Fruit fly (Drosophila melanogaster) whole organism, embryonic: ENCODE results near the gene CG10116.

Source experiments
- Abd-B ChIP-seq: fragments of 200-800 bp; sonication (Bioruptor generic); optimal IDR thresholded peaks from 2 replicates; lab custom pipeline; 2018; ENCODE audit warnings: missing biosample characterization, mild to moderate bottlenecking, missing genetic modification characterization, moderate library complexity
- Antp ChIP-seq: fragments of 200-800 bp; sonication (Bioruptor generic); optimal IDR thresholded peaks from 3 replicates; lab custom pipeline; 2016; ENCODE audit warnings: missing biosample characterization, missing genetic modification characterization
- CG10959 ChIP-seq: fragments of 200-800 bp; sonication (Bioruptor generic); IDR thresholded peaks from 2 replicates; pipeline ENCODE4 v1.3.6; 2022; ENCODE audit warnings: missing biosample characterization, missing genetic modification characterization
- CG12104 ChIP-seq: fragments of 200-800 bp; sonication (Bioruptor generic); optimal IDR thresholded peaks from 3 replicates; lab custom pipeline; 2016; ENCODE audit warnings: missing biosample characterization, missing genetic modification characterization
- CG12155 ChIP-seq: fragments of 200-800 bp; sonication (Bioruptor generic); optimal IDR thresholded peaks from 3 replicates; lab custom pipeline; 2016; ENCODE audit warnings: missing biosample characterization, missing genetic modification characterization
- CG12391 ChIP-seq: fragments of 200-800 bp; sonication (Bioruptor generic); optimal IDR thresholded peaks from 3 replicates; lab custom pipeline; 2018; ENCODE audit warnings: missing biosample characterization, mild to moderate bottlenecking, missing genetic modification characterization, moderate library complexity
- CG13287 ChIP-seq: fragments of 200-800 bp; sonication (Bioruptor generic); IDR thresholded peaks from 2 replicates; pipeline ENCODE4 v1.3.6; 2022; ENCODE audit warnings: missing biosample characterization, missing genetic modification characterization; ENCODE audit not compliant: partially characterized antibody
- CG16813 ChIP-seq: fragments of 200-800 bp; sonication (Bioruptor generic); IDR thresholded peaks from 3 replicates; pipeline ENCODE4 v1.3.6; 2022; ENCODE audit warnings: missing biosample characterization, missing genetic modification characterization; ENCODE audit not compliant: partially characterized antibody
- CG2116 ChIP-seq: fragments of 200-800 bp; sonication (Bioruptor generic); optimal IDR thresholded peaks from 3 replicates; lab custom pipeline; 2018; ENCODE audit warnings: missing biosample characterization, mild to moderate bottlenecking, missing genetic modification characterization
- CG2129 ChIP-seq: fragments of 200-800 bp; sonication (Bioruptor generic); IDR thresholded peaks from 2 replicates; pipeline ENCODE4 v1.3.6; 2022; ENCODE audit warnings: missing biosample characterization, missing genetic modification characterization; ENCODE audit not compliant: partially characterized antibody
- CG30403 ChIP-seq: fragments of 200-800 bp; sonication (Bioruptor generic); optimal IDR thresholded peaks from 3 replicates; lab custom pipeline; 2016; ENCODE audit warnings: missing biosample characterization, missing genetic modification characterization
- CG30431 ChIP-seq: fragments of 200-800 bp; sonication (Bioruptor generic); optimal IDR thresholded peaks from 2 replicates; lab custom pipeline; 2017; ENCODE audit warnings: missing biosample characterization, missing genetic modification characterization
- CG3065 ChIP-seq: fragments of 200-800 bp; sonication (Bioruptor generic); optimal IDR thresholded peaks from 2 replicates; lab custom pipeline; 2016; ENCODE audit warnings: missing biosample characterization, missing genetic modification characterization
- CG3407 ChIP-seq: fragments of 200-800 bp; sonication (Bioruptor generic); optimal IDR thresholded peaks from 2 replicates; lab custom pipeline; 2018; ENCODE audit warnings: missing biosample characterization, mild to moderate bottlenecking, missing genetic modification characterization
- CG34376 ChIP-seq: fragments of 200-800 bp; sonication (Bioruptor generic); optimal IDR thresholded peaks from 2 replicates; lab custom pipeline; 2018; ENCODE audit warnings: missing biosample characterization, mild to moderate bottlenecking, missing genetic modification characterization
- CG4282 ChIP-seq: fragments of 200-800 bp; sonication (Bioruptor generic); optimal IDR thresholded peaks from 2 replicates; lab custom pipeline; 2016; ENCODE audit warnings: missing biosample characterization, missing genetic modification characterization
- CG4730 ChIP-seq: fragments of 200-800 bp; sonication (Bioruptor generic); IDR thresholded peaks from 2 replicates; pipeline ENCODE4 v1.3.6; 2022; ENCODE audit warnings: missing biosample characterization, missing genetic modification characterization
- CG4854 ChIP-seq: fragments of 200-800 bp; sonication (Bioruptor generic); optimal IDR thresholded peaks from 2 replicates; lab custom pipeline; 2016; ENCODE audit warnings: missing biosample characterization, missing genetic modification characterization, inconsistent platforms
- CG5245 ChIP-seq: fragments of 200-800 bp; sonication (Bioruptor generic); optimal IDR thresholded peaks from 3 replicates; lab custom pipeline; 2016; ENCODE audit warnings: missing biosample characterization, missing genetic modification characterization
- CG6689 ChIP-seq: fragments of 200-800 bp; sonication (Bioruptor generic); IDR thresholded peaks from 2 replicates; pipeline ENCODE4 v1.3.6; 2022; ENCODE audit warnings: missing biosample characterization, missing genetic modification characterization
- CG7745 ChIP-seq: fragments of 200-800 bp; sonication (Bioruptor generic); optimal IDR thresholded peaks from 2 replicates; lab custom pipeline; 2018; ENCODE audit warnings: missing biosample characterization, mild to moderate bottlenecking, missing genetic modification characterization, moderate library complexity
- CG8290 ChIP-seq, 3 experiments: fragments of 200-800 bp; sonication (Bioruptor generic); optimal IDR thresholded peaks; 2 replicates each; lab custom pipeline; 2016 to 2019; ENCODE audit warnings: missing biosample characterization in 3 of 3, missing genetic modification characterization in 3 of 3, mild to moderate bottlenecking in 2 of 3, moderate library complexity in 1 of 3
- CG9797 ChIP-seq: fragments of 200-800 bp; sonication (Bioruptor generic); optimal IDR thresholded peaks from 3 replicates; lab custom pipeline; 2018; ENCODE audit warnings: missing biosample characterization, mild to moderate bottlenecking, missing genetic modification characterization
- Dfd ChIP-seq, 2 experiments: fragments of >200 bp; optimal IDR thresholded peaks; 2 replicates each; lab custom pipeline; 2017; ENCODE audit warnings: missing biosample characterization in 2 of 2, missing genetic modification characterization in 2 of 2
- Dip2 ChIP-seq: fragments of 200-800 bp; sonication (Bioruptor generic); IDR thresholded peaks from 2 replicates; pipeline ENCODE4 v1.3.6; 2022; ENCODE audit warnings: missing biosample characterization, missing genetic modification characterization
- ERR ChIP-seq: fragments of 200-800 bp; sonication (Bioruptor generic); optimal IDR thresholded peaks from 2 replicates; lab custom pipeline; 2016; ENCODE audit warnings: missing biosample characterization, missing genetic modification characterization
- Fer1 ChIP-seq: fragments of 200-800 bp; sonication (Bioruptor generic); optimal IDR thresholded peaks from 2 replicates; lab custom pipeline; 2017; ENCODE audit warnings: missing biosample characterization, mild to moderate bottlenecking, missing genetic modification characterization
- Hmr ChIP-seq: fragments of 200-800 bp; sonication (Bioruptor generic); optimal IDR thresholded peaks from 3 replicates; lab custom pipeline; 2017; ENCODE audit warnings: mild to moderate bottlenecking, missing biosample characterization, missing genetic modification reagents, missing genetic modification characterization
- MBD-R2 ChIP-seq: fragments of 200-800 bp; sonication (Bioruptor generic); IDR thresholded peaks from 2 replicates; pipeline ENCODE4 v1.3.6; 2022; ENCODE audit warnings: missing biosample characterization, missing genetic modification characterization
- Med ChIP-seq: fragments of 200-800 bp; sonication (Bioruptor generic); peaks from one replicate; lab custom pipeline; 2016; ENCODE audit warnings: missing biosample characterization, missing genetic modification characterization, mild to moderate bottlenecking, inconsistent platforms, moderate library complexity
- Poxn ChIP-seq: fragments of 200-800 bp; sonication (Bioruptor generic); IDR thresholded peaks from 2 replicates; pipeline ENCODE4 v1.3.6; 2022; ENCODE audit warnings: missing biosample characterization, missing genetic modification characterization
- Ptx1 ChIP-seq: fragments of 200-800 bp; sonication (Bioruptor generic); IDR thresholded peaks from 2 replicates; pipeline ENCODE4 v1.3.6; 2022; ENCODE audit warnings: missing biosample characterization, missing genetic modification characterization
- ara ChIP-seq: fragments of 200-800 bp; sonication (Bioruptor generic); IDR thresholded peaks from 2 replicates; pipeline ENCODE4 v1.3.6; 2022; ENCODE audit warnings: missing biosample characterization, missing genetic modification characterization
- bsh ChIP-seq, 2 experiments: fragments of 200-800 bp; sonication (Bioruptor generic); optimal IDR thresholded peaks; 2 replicates each; lab custom pipeline; 2017 to 2018; ENCODE audit warnings: mild to moderate bottlenecking in 2 of 2, missing biosample characterization in 2 of 2, missing genetic modification characterization in 2 of 2, moderate library complexity in 1 of 2
- chif ChIP-seq, 2 experiments: fragments of 200-800 bp; sonication (Bioruptor generic); optimal IDR thresholded peaks; 3 replicates each; lab custom pipeline; 2016; ENCODE audit warnings: missing biosample characterization in 2 of 2, missing genetic modification characterization in 2 of 2
- corto ChIP-seq: fragments of 200-800 bp; sonication (Bioruptor generic); optimal IDR thresholded peaks from 2 replicates; lab custom pipeline; 2016; ENCODE audit warnings: missing biosample characterization, mild to moderate bottlenecking, missing genetic modification characterization, moderate library complexity
- dan ChIP-seq: fragments of 200-800 bp; sonication (Bioruptor generic); IDR thresholded peaks from 2 replicates; pipeline ENCODE4 v1.3.6; 2022; ENCODE audit warnings: missing biosample characterization, missing genetic modification characterization
- gfzf ChIP-seq: fragments of 200-800 bp; sonication (Bioruptor generic); optimal IDR thresholded peaks from 2 replicates; lab custom pipeline; 2016; ENCODE audit warnings: missing biosample characterization, mild to moderate bottlenecking, missing genetic modification characterization, moderate library complexity
- ham ChIP-seq: fragments of 200-800 bp; sonication (Bioruptor generic); IDR thresholded peaks from 2 replicates; pipeline ENCODE4 v1.3.6; 2022; ENCODE audit warnings: missing biosample characterization, missing genetic modification characterization
- hkb ChIP-seq, 2 experiments: fragments of 200-800 bp in 1 of 2; fragments of >200 bp in 1 of 2; sonication (Bioruptor generic) in 1 of 2; IDR thresholded peaks in 1 of 2; optimal IDR thresholded peaks in 1 of 2; 2 replicates each; pipeline versions ENCODE4 v1.3.6 to Lab custom; 2017 to 2022; ENCODE audit warnings: missing biosample characterization in 1 of 2, missing genetic modification characterization in 1 of 2
- insv ChIP-seq, 2 experiments: fragments of 200-800 bp; sonication (Bioruptor generic); optimal IDR thresholded peaks; 3 replicates each; lab custom pipeline; 2016 to 2018; ENCODE audit warnings: missing biosample characterization in 2 of 2, missing genetic modification characterization in 2 of 2
- inv ChIP-seq: fragments of 200-800 bp; sonication (Bioruptor generic); IDR thresholded peaks from 2 replicates; pipeline ENCODE4 v1.3.6; 2022; ENCODE audit warnings: missing biosample characterization, missing genetic modification characterization; ENCODE audit not compliant: partially characterized antibody
- jing ChIP-seq: fragments of 200-800 bp; sonication (Bioruptor generic); optimal IDR thresholded peaks from 2 replicates; lab custom pipeline; 2018; ENCODE audit warnings: missing biosample characterization, mild to moderate bottlenecking, missing genetic modification characterization
- lab ChIP-seq: fragments of 200-800 bp; sonication (Bioruptor generic); optimal IDR thresholded peaks from 3 replicates; lab custom pipeline; 2017; ENCODE audit warnings: missing biosample characterization, missing genetic modification characterization, mild to moderate bottlenecking, moderate library complexity, missing genetic modification reagents
- luna ChIP-seq: fragments of 200-800 bp; sonication (Bioruptor generic); optimal IDR thresholded peaks from 2 replicates; lab custom pipeline; 2016; ENCODE audit warnings: missing biosample characterization, missing genetic modification characterization
- shn ChIP-seq: fragments of 200-800 bp; sonication (Bioruptor generic); optimal IDR thresholded peaks from 3 replicates; lab custom pipeline; 2016; ENCODE audit warnings: missing biosample characterization, missing genetic modification characterization
- tll ChIP-seq, 2 experiments: fragments of 200-800 bp in 1 of 2; fragments of >200 bp in 1 of 2; sonication (Bioruptor generic) in 1 of 2; optimal IDR thresholded peaks; 2 replicates each; lab custom pipeline; 2017 to 2019; ENCODE audit warnings: missing biosample characterization in 2 of 2, missing genetic modification characterization in 2 of 2, mild to moderate bottlenecking in 1 of 2, moderate library complexity in 1 of 2
- twi ChIP-seq: fragments of 200-800 bp; optimal IDR thresholded peaks from 2 replicates; lab custom pipeline; 2019; ENCODE audit warnings: missing biosample characterization, mild to moderate bottlenecking, missing genetic modification characterization, moderate library complexity
- unpg ChIP-seq: fragments of 200-800 bp; sonication (Bioruptor generic); optimal IDR thresholded peaks from 3 replicates; lab custom pipeline; 2018; ENCODE audit warnings: missing biosample characterization, mild to moderate bottlenecking, missing genetic modification characterization, moderate library complexity
- wor ChIP-seq: fragments of 200-800 bp; sonication (Bioruptor generic); IDR thresholded peaks from 2 replicates; pipeline ENCODE4 v1.3.6; 2022; ENCODE audit warnings: missing biosample characterization, missing genetic modification characterization

The CG10116 gene

DNA sequence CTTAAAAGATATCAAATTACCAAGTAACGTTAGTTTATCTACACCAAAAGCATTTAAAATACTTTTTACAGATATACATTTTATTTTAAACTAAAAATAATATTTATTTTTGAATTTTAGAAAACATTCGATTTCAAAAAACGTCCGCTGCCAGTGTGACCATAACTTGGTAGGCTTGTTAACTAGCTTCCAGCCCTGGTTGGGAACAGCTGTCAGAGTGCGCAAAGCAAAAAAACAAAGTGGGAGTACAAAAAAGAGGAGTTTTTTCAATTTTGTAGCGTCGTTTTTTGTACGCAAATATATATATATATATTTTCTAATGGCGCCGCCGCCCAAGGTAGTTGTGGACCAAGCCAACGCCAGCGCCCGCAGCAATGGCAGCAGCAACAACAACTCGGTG, 14.6 kb downstream of the CG10116 start, which contains the start of gene cmb (continued):
- no peak for TF ChIP-seq Dfd (GFP tag; optimal IDR thresholded peaks at IDR 0.05; lab: Kevin White, UChicago)
- peak; percentile 55 for TF ChIP-seq gfzf
- TF ChIP-seq CG2116: peak; percentile 18
- no peak for TF ChIP-seq CG4282 (GFP tag; lab: Kevin White, UChicago)
- no peak for TF ChIP-seq CG6689
- TF ChIP-seq unpg: no peak
- peak; percentile 96 for TF ChIP-seq MBD-R2 (GFP tag; lab: Robert Waterston, UW)
- TF ChIP-seq bsh (GFP tag; optimal IDR thresholded peaks at IDR 0.05; lab: Kevin White, UChicago): peak in 1 of 2 experiments; percentile 95
- no peak for TF ChIP-seq CG3407 (GFP tag; lab: Kevin White, UChicago)
- no peak for TF ChIP-seq chif (GFP tag; optimal IDR thresholded peaks at IDR 0.05; lab: Kevin White, UChicago)
- TF ChIP-seq CG16813 (GFP tag; lab: Robert Waterston, UW): no peak
- TF ChIP-seq hkb (optimal IDR thresholded peaks at IDR 0.05; lab: Kevin White, UChicago): no peak
- TF ChIP-seq hkb (GFP tag; IDR thresholded peaks at IDR 0.05; lab: Robert Waterston, UW): no peak
- TF ChIP-seq CG34376 (GFP tag; lab: Kevin White, UChicago): no peak
- no peak for TF ChIP-seq ERR
- TF ChIP-seq CG7745 (tag; lab: Kevin White, UChicago): no peak
- no peak for TF ChIP-seq CG4854 (GFP tag; lab: Kevin White, UChicago)
- no peak for TF ChIP-seq CG5245 (GFP tag; lab: Kevin White, UChicago)
- TF ChIP-seq CG4730: no peak
- no peak for TF ChIP-seq Antp (GFP tag; lab: Kevin White, UChicago)
- peak; percentile 27 for TF ChIP-seq Med (GFP tag; lab: Kevin White, UChicago)
- TF ChIP-seq CG2129: no peak
- TF ChIP-seq Fer1 (GFP tag; lab: Kevin White, UChicago): no peak
- TF ChIP-seq dan (GFP tag; lab: Robert Waterston, UW): no peak
- TF ChIP-seq CG13287 (GFP tag; lab: Robert Waterston, UW): peak; percentile 38; the same call in 1 of the 2 replicates
- no peak for TF ChIP-seq luna (GFP tag; lab: Kevin White, UChicago)
- no peak for TF ChIP-seq CG30431 (GFP tag; lab: Kevin White, UChicago)
- TF ChIP-seq ara (GFP tag; lab: Robert Waterston, UW): no peak
- no peak for TF ChIP-seq twi (tag; lab: Kevin White, UChicago)
- TF ChIP-seq CG9797 (GFP tag; lab: Kevin White, UChicago): peak; percentile 69
- no peak for TF ChIP-seq shn (GFP tag; lab: Kevin White, UChicago)
- TF ChIP-seq Poxn (GFP tag; lab: Robert Waterston, UW): no peak
- TF ChIP-seq Ptx1 (GFP tag; lab: Robert Waterston, UW): no peak
- TF ChIP-seq Dip2: no peak
- TF ChIP-seq Abd-B (GFP tag; lab: Kevin White, UChicago): no peak
- TF ChIP-seq CG10959: no peak
- TF ChIP-seq CG12155 (GFP tag; lab: Kevin White, UChicago): no peak
- no peak for TF ChIP-seq Hmr (GFP tag; lab: Kevin White, UChicago)
- no peak for TF ChIP-seq wor (GFP tag; lab: Robert Waterston, UW)
- no peak for TF ChIP-seq tll (GFP tag; optimal IDR thresholded peaks at IDR 0.05; lab: Kevin White, UChicago)
- TF ChIP-seq inv (GFP tag; lab: Robert Waterston, UW): no peak
- TF ChIP-seq CG8290 (GFP tag; optimal IDR thresholded peaks at IDR 0.05; lab: Kevin White, UChicago): no peak
- TF ChIP-seq CG8290 (tag; optimal IDR thresholded peaks at IDR 0.05; lab: Kevin White, UChicago): no peak
- no peak for TF ChIP-seq insv (GFP tag; optimal IDR thresholded peaks at IDR 0.05; lab: Kevin White, UChicago)
- no peak for TF ChIP-seq lab (GFP tag; lab: Kevin White, UChicago)
- no peak for TF ChIP-seq CG12104 (GFP tag; lab: Kevin White, UChicago)
- TF ChIP-seq jing (GFP tag; lab: Kevin White, UChicago): no peak
- TF ChIP-seq CG3065 (GFP tag; lab: Kevin White, UChicago): no peak
- no peak for TF ChIP-seq ham
- TF ChIP-seq CG30403 (GFP tag; lab: Kevin White, UChicago): no peak
- TF ChIP-seq corto (GFP tag; lab: Kevin White, UChicago): no peak
- TF ChIP-seq CG12391 (tag; lab: Kevin White, UChicago): peak; percentile 9
